Worm (Caenorhabditis elegans) whole organism, mixed stage, embryonic: ENCODE measurements around the gene ZK105.1.

Experiments used
- M03D4.4 ChIP-seq: sonication (generic microtip); optimal IDR thresholded peaks from 2 replicates; lab custom pipeline; 2017; ENCODE audit warnings: mild to moderate bottlenecking, missing genetic modification characterization, missing compliant biosample characterization
- bed-3 ChIP-seq: fragments of 200-800 bp; sonication (Bioruptor generic); optimal IDR thresholded peaks from 3 replicates; lab custom pipeline; 2018; ENCODE audit warnings: mild to moderate bottlenecking, missing genetic modification characterization, moderate library complexity, missing compliant biosample characterization
- ceh-39 ChIP-seq: fragments of 150-350 bp; optimal IDR thresholded peaks from 2 replicates; lab custom pipeline; 2014; ENCODE audit warnings: missing biosample characterization, missing genetic modification characterization
- ceh-43 ChIP-seq: fragments of 200-800 bp; sonication (Bioruptor generic); optimal IDR thresholded peaks from 2 replicates; lab custom pipeline; 2018; ENCODE audit warnings: mild to moderate bottlenecking, missing genetic modification characterization, moderate library complexity, missing compliant biosample characterization
- ceh-83 ChIP-seq: fragments of 200-800 bp; sonication (Bioruptor generic); optimal IDR thresholded peaks from 2 replicates; lab custom pipeline; 2018; ENCODE audit warnings: mild to moderate bottlenecking, missing genetic modification characterization, missing compliant biosample characterization
- ces-1 ChIP-seq: fragments of 150-350 bp; optimal IDR thresholded peaks from 2 replicates; lab custom pipeline; 2014; ENCODE audit warnings: missing biosample characterization, missing genetic modification reagents, missing genetic modification characterization
- cnd-1 ChIP-seq: fragments of 200-800 bp; sonication (Bioruptor generic); optimal IDR thresholded peaks from 2 replicates; lab custom pipeline; 2018; ENCODE audit warnings: mild to moderate bottlenecking, missing genetic modification characterization, missing compliant biosample characterization
- drap-1 ChIP-seq: fragments of 200-800 bp; sonication (Bioruptor generic); optimal IDR thresholded peaks from 3 replicates; lab custom pipeline; 2018; ENCODE audit warnings: mild to moderate bottlenecking, missing genetic modification characterization, missing compliant biosample characterization
- elt-1 ChIP-seq: sonication (generic microtip); optimal IDR thresholded peaks from 2 replicates; lab custom pipeline; 2017; ENCODE audit warnings: missing genetic modification characterization, mild to moderate bottlenecking, missing compliant biosample characterization, antibody characterized with exemption, moderate library complexity, borderline replicate concordance; ENCODE audit not compliant: insufficient read depth
- elt-3 ChIP-seq: fragments of 150-350 bp; optimal IDR thresholded peaks from 2 replicates; lab custom pipeline; 2014; ENCODE audit warnings: missing biosample characterization, missing genetic modification characterization
- flh-1 ChIP-seq: fragments of 200-800 bp; sonication (Bioruptor generic); optimal IDR thresholded peaks from 2 replicates; lab custom pipeline; 2018; ENCODE audit warnings: mild to moderate bottlenecking, missing genetic modification characterization, moderate library complexity, missing compliant biosample characterization
- ham-2 ChIP-seq: fragments of 200-800 bp; sonication (Bioruptor generic); optimal IDR thresholded peaks from 2 replicates; lab custom pipeline; 2018; ENCODE audit warnings: mild to moderate bottlenecking, missing genetic modification characterization, missing compliant biosample characterization
- hlh-1 ChIP-seq: fragments of 150-350 bp; optimal IDR thresholded peaks from 2 replicates; lab custom pipeline; 2014; ENCODE audit warnings: missing biosample characterization, missing genetic modification reagents, missing genetic modification characterization
- lin-13 ChIP-seq: fragments of 150-350 bp; optimal IDR thresholded peaks from 2 replicates; lab custom pipeline; 2014; ENCODE audit warnings: missing biosample characterization, missing genetic modification characterization
- lin-32 ChIP-seq: fragments of 200-800 bp; sonication (Bioruptor generic); optimal IDR thresholded peaks from 2 replicates; lab custom pipeline; 2018; ENCODE audit warnings: mild to moderate bottlenecking, missing genetic modification characterization, missing compliant biosample characterization
- lsy-2 ChIP-seq: fragments of 150-350 bp; optimal IDR thresholded peaks from 2 replicates; lab custom pipeline; 2014; ENCODE audit warnings: missing biosample characterization, missing genetic modification characterization
- mab-5 ChIP-seq: fragments of 150-350 bp; optimal IDR thresholded peaks from 2 replicates; lab custom pipeline; 2014; ENCODE audit warnings: missing biosample characterization, missing genetic modification characterization
- mep-1 ChIP-seq: fragments of 150-350 bp; optimal IDR thresholded peaks from 2 replicates; lab custom pipeline; 2017; ENCODE audit warnings: missing biosample characterization, missing genetic modification reagents, missing genetic modification characterization, inconsistent platforms
- mls-2 ChIP-seq: sonication (generic microtip); optimal IDR thresholded peaks from 2 replicates; lab custom pipeline; 2016; ENCODE audit warnings: mild to moderate bottlenecking, missing genetic modification characterization, moderate library complexity, missing compliant biosample characterization
- nhr-12 ChIP-seq: fragments of 150-350 bp; optimal IDR thresholded peaks from 2 replicates; lab custom pipeline; 2014; ENCODE audit warnings: missing biosample characterization, missing genetic modification characterization
- nhr-237 ChIP-seq: fragments of 150-350 bp; optimal IDR thresholded peaks from 2 replicates; lab custom pipeline; 2014; ENCODE audit warnings: missing biosample characterization, missing genetic modification characterization
- nhr-28 ChIP-seq: fragments of 150-350 bp; optimal IDR thresholded peaks from 2 replicates; lab custom pipeline; 2014; ENCODE audit warnings: missing biosample characterization, missing genetic modification characterization
- nhr-76 ChIP-seq: sonication (generic microtip); optimal IDR thresholded peaks from 2 replicates; lab custom pipeline; 2017; ENCODE audit warnings: missing biosample characterization, missing genetic modification characterization
- pha-4 ChIP-seq: fragments of 150-350 bp; optimal IDR thresholded peaks from 2 replicates; lab custom pipeline; 2018; ENCODE audit warnings: missing biosample characterization, missing genetic modification reagents, missing genetic modification characterization
- sem-2 ChIP-seq: fragments of 200-800 bp; sonication (Bioruptor generic); optimal IDR thresholded peaks from 2 replicates; lab custom pipeline; 2018; ENCODE audit warnings: mild to moderate bottlenecking, missing genetic modification characterization, missing compliant biosample characterization
- snpc-4 ChIP-seq: fragments of 150-350 bp; optimal IDR thresholded peaks from 2 replicates; lab custom pipeline; 2014; ENCODE audit warnings: missing biosample characterization, missing genetic modification characterization
- sptf-1 ChIP-seq: sonication (generic microtip); optimal IDR thresholded peaks from 2 replicates; lab custom pipeline; 2017; ENCODE audit warnings: mild to moderate bottlenecking, missing genetic modification characterization, moderate library complexity, missing compliant biosample characterization
- tbx-8 ChIP-seq: fragments of 200-800 bp; sonication (Bioruptor generic); optimal IDR thresholded peaks from 2 replicates; lab custom pipeline; 2018; ENCODE audit warnings: mild to moderate bottlenecking, missing genetic modification characterization, moderate library complexity, missing compliant biosample characterization
- unc-120 ChIP-seq: sonication (generic microtip); optimal IDR thresholded peaks from 2 replicates; lab custom pipeline; 2017; ENCODE audit warnings: missing genetic modification characterization, missing compliant biosample characterization; ENCODE audit not compliant: poor library complexity, severe bottlenecking
- unc-39 ChIP-seq: fragments of 150-350 bp; optimal IDR thresholded peaks from 2 replicates; lab custom pipeline; 2014; ENCODE audit warnings: missing biosample characterization, missing genetic modification characterization
- unc-62 ChIP-seq: fragments of 150-350 bp; optimal IDR thresholded peaks from 2 replicates; lab custom pipeline; 2014; ENCODE audit warnings: missing biosample characterization, missing genetic modification reagents, missing genetic modification characterization
- zip-8 ChIP-seq: fragments of 150-350 bp; optimal IDR thresholded peaks from 2 replicates; lab custom pipeline; 2014; ENCODE audit warnings: missing biosample characterization, missing genetic modification characterization
- ztf-11 ChIP-seq: fragments of 150-350 bp; optimal IDR thresholded peaks from 2 replicates; lab custom pipeline; 2014; ENCODE audit warnings: missing biosample characterization, missing genetic modification characterization

The ZK105.1 gene

ce11 chrV:7728679-7729027, 14.9 kb downstream of the ZK105.1 start, which contains the start of gene Y97E10C.1:
Gene Y97E10C.1 (plus strand): TSS chrV:7728879.
- no peak for TF ChIP-seq ceh-43 (GFP tag; lab: Kevin White, UChicago)
- TF ChIP-seq tbx-8 (GFP tag; lab: Kevin White, UChicago), result no peak

ce11 chrV:7730488-7730887, 16.7 kb downstream of the ZK105.1 start:
- no peak for TF ChIP-seq bed-3 (GFP tag; lab: Kevin White, UChicago)
- TF ChIP-seq unc-62 (GFP tag; lab: Kevin White, UChicago), result no peak
- TF ChIP-seq lin-13 (tag; lab: Kevin White, UChicago), result no peak
- no peak for TF ChIP-seq pha-4 (tag; lab: Kevin White, UChicago)
- no peak for TF ChIP-seq nhr-28 (tag; lab: Kevin White, UChicago)
- TF ChIP-seq nhr-12, result no peak
- no peak for TF ChIP-seq M03D4.4 (tag; lab: Kevin White, UChicago)
- TF ChIP-seq sem-2 (GFP tag; lab: Kevin White, UChicago), result no peak
- no peak for TF ChIP-seq ham-2 (GFP tag; lab: Kevin White, UChicago)
- no peak for TF ChIP-seq nhr-76 (tag; lab: Kevin White, UChicago)
- no peak for TF ChIP-seq mab-5 (tag; lab: Kevin White, UChicago)
- no peak for TF ChIP-seq cnd-1 (tag; lab: Kevin White, UChicago)
- no peak for TF ChIP-seq hlh-1
- no peak for TF ChIP-seq zip-8 (tag; lab: Kevin White, UChicago)
- peak; percentile 39 for TF ChIP-seq mls-2 (tag; lab: Kevin White, UChicago)
- TF ChIP-seq snpc-4 (tag; lab: Kevin White, UChicago), result no peak
- TF ChIP-seq elt-3 (tag; lab: Kevin White, UChicago), result no peak
- peak; percentile 34 for TF ChIP-seq sptf-1 (tag; lab: Kevin White, UChicago)
- TF ChIP-seq unc-39 (tag; lab: Kevin White, UChicago), result no peak
- no peak for TF ChIP-seq flh-1
- no peak for TF ChIP-seq nhr-237
- TF ChIP-seq drap-1 (GFP tag; lab: Kevin White, UChicago), result peak; percentile 5
- peak; percentile 21 for TF ChIP-seq ceh-83
- TF ChIP-seq elt-1 (tag; lab: Kevin White, UChicago), result no peak

ce11 chrV:7733240-7733765, 19.5 kb downstream of the ZK105.1 start:
- TF ChIP-seq ceh-39 (tag; lab: Kevin White, UChicago) (no peak), snpc-4 (tag; lab: Kevin White, UChicago) (no peak), M03D4.4 (tag; lab: Kevin White, UChicago) (no peak), nhr-28 (tag; lab: Kevin White, UChicago) (no peak), zip-8 (tag; lab: Kevin White, UChicago) (no peak), ceh-43 (GFP tag; lab: Kevin White, UChicago) (no peak), unc-62 (GFP tag; lab: Kevin White, UChicago) (no peak), pha-4 (tag; lab: Kevin White, UChicago) (no peak), cnd-1 (tag; lab: Kevin White, UChicago) (no peak), unc-120 (no peak), flh-1 (no peak)
- TF ChIP-seq, all 35 proteins: peak for 0

ce11 chrV:7734909-7735308, 21.1 kb downstream of the ZK105.1 start, which contains the start of gene clic-1:
Gene clic-1 (minus strand): TSS chrV:7734911.
- TF ChIP-seq mep-1, result peak; percentile 85
- TF ChIP-seq ceh-39 (tag; lab: Kevin White, UChicago), result peak; percentile 57
- TF ChIP-seq lsy-2, result peak; percentile 56
- TF ChIP-seq ham-2 (GFP tag; lab: Kevin White, UChicago), result peak; percentile 54
- TF ChIP-seq cnd-1 (tag; lab: Kevin White, UChicago), result peak; percentile 52
- peak; percentile 65 for TF ChIP-seq ces-1 (GFP tag; lab: Kevin White, UChicago)
- TF ChIP-seq pha-4 (tag; lab: Kevin White, UChicago), result peak; percentile 58
- TF ChIP-seq nhr-28 (tag; lab: Kevin White, UChicago), result no peak
- peak; percentile 74 for TF ChIP-seq nhr-237
- peak; percentile 77 for TF ChIP-seq hlh-1
- TF ChIP-seq unc-62 (GFP tag; lab: Kevin White, UChicago), result peak; percentile 44
- TF ChIP-seq mab-5 (tag; lab: Kevin White, UChicago), result peak; percentile 41
- no peak for TF ChIP-seq lin-32 (GFP tag; lab: Kevin White, UChicago)
- peak; percentile 30 for TF ChIP-seq lin-13 (tag; lab: Kevin White, UChicago)
- peak; percentile 32 for TF ChIP-seq mls-2 (tag; lab: Kevin White, UChicago)
- TF ChIP-seq ztf-11 (tag; lab: Kevin White, UChicago), result no peak
